Worm (Caenorhabditis elegans) whole organism, late embryonic: Measurements from ENCODE around the gene T04G9.4.

Source experiments
- C08G9.2 ChIP-seq: sonication (generic microtip); optimal IDR thresholded peaks from 2 replicates; lab custom pipeline; 2016; ENCODE audit warnings: mild to moderate bottlenecking, missing genetic modification characterization, moderate library complexity, missing compliant biosample characterization
- ceh-2 ChIP-seq: sonication (generic microtip); optimal IDR thresholded peaks from 2 replicates; lab custom pipeline; 2016; ENCODE audit warnings: missing genotype, missing genetic modification characterization, missing compliant biosample characterization
- ceh-30 ChIP-seq: fragments of 150-350 bp; optimal IDR thresholded peaks from 2 replicates; lab custom pipeline; 2014; ENCODE audit warnings: missing biosample characterization, missing genetic modification characterization
- elt-2 ChIP-seq: sonication (generic microtip); optimal IDR thresholded peaks from 2 replicates; lab custom pipeline; 2016; ENCODE audit warnings: missing genetic modification reagents, missing genetic modification characterization, missing compliant biosample characterization
- fkh-10 ChIP-seq: fragments of 150-350 bp; optimal IDR thresholded peaks from 2 replicates; lab custom pipeline; 2014; ENCODE audit warnings: missing biosample characterization, missing genetic modification reagents, missing genetic modification characterization
- hlh-8 ChIP-seq: sonication (generic microtip); optimal IDR thresholded peaks from 2 replicates; lab custom pipeline; 2016; ENCODE audit warnings: missing genotype, missing genetic modification characterization, missing compliant biosample characterization
- madf-2 ChIP-seq: sonication (generic microtip); optimal IDR thresholded peaks from 2 replicates; lab custom pipeline; 2017; ENCODE audit warnings: missing genetic modification characterization, missing compliant biosample characterization
- nhr-11 ChIP-seq: fragments of 150-350 bp; optimal IDR thresholded peaks from 2 replicates; lab custom pipeline; 2014; ENCODE audit warnings: missing biosample characterization, missing genetic modification characterization
- pha-4 ChIP-seq: fragments of 150-350 bp; optimal IDR thresholded peaks from 2 replicates; lab custom pipeline; 2018; ENCODE audit warnings: missing biosample characterization, missing genetic modification reagents, missing genetic modification characterization
- pros-1 ChIP-seq: fragments of 150-350 bp; optimal IDR thresholded peaks from 2 replicates; lab custom pipeline; 2014; ENCODE audit warnings: missing biosample characterization, missing genetic modification reagents, missing genetic modification characterization
- tbx-7 ChIP-seq: sonication (generic microtip); optimal IDR thresholded peaks from 2 replicates; lab custom pipeline; 2016; ENCODE audit warnings: missing genotype, missing genetic modification characterization, missing compliant biosample characterization
- unc-3 ChIP-seq, 2 experiments: fragments of 200-800 bp in 1 of 2; sonication (Bioruptor generic) in 1 of 2; sonication (generic microtip) in 1 of 2; conservative IDR thresholded peaks in 1 of 2; optimal IDR thresholded peaks in 1 of 2; 2 replicates each; pipeline versions ENCODE4 v1.3.6 to Lab custom; 2016 to 2022; ENCODE audit warnings: missing compliant biosample characterization in 2 of 2, missing genetic modification characterization in 2 of 2, missing genetic modification reagents in 1 of 2

DNA sequence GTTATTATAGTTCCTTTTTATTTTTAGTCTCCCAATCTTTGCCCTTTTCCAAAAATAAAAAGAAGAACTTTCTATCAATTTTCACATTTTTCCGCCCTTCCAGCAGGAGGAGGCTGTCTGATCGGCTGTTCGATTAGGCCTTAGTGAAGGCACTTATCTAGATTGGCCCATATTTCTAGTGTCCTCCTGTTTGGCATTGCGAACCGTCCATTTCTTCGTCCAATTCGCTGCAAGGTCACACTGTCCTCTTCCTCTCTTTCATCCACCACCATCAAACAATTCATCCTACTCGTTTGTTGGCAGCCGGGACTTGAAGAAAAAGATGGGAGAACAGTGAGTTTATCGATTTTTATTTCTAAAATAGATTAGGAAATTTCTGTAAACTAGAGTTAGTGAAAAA is at the start of gene T04G9.4:
- TF ChIP-seq fkh-10 (GFP tag; lab: Kevin White, UChicago) (no peak), nhr-11 (tag; lab: Kevin White, UChicago) (no peak), ceh-2 (tag; lab: Kevin White, UChicago) (no peak), elt-2 (tag; lab: Kevin White, UChicago) (no peak), pros-1 (tag; lab: Kevin White, UChicago) (no peak), C08G9.2 (tag; lab: Kevin White, UChicago) (no peak), ceh-30 (tag; lab: Kevin White, UChicago) (no peak), unc-3 (GFP tag; conservative IDR thresholded peaks at IDR 0.05; lab: Robert Waterston, UW) (no peak), unc-3 (tag; optimal IDR thresholded peaks at IDR 0.05; lab: Kevin White, UChicago) (no peak), hlh-8 (no peak), tbx-7 (tag; lab: Kevin White, UChicago) (no peak), pha-4 (no peak), madf-2 (tag; lab: Kevin White, UChicago) (no peak)
